Fruit fly (Drosophila melanogaster): ENCODE results near the gene pasha.

Gene pasha

dm6 chr3R:31592256-31592879 is 25.4 kb upstream of the pasha start, which contains the start of gene CG1774 (continued):
- TF ChIP-seq lov (optimal IDR thresholded peaks at IDR 0.05) (no peak), lov (GFP tag; IDR thresholded peaks at IDR 0.05) (no peak), CG11723 (GFP tag; optimal IDR thresholded peaks at IDR 0.05) (peak; percentile 33), CG6791 (GFP tag; IDR thresholded peaks at IDR 0.05; ENCODE audit: partially characterized antibody) (no peak), CG4360 (GFP tag; IDR thresholded peaks at IDR 0.05) (no peak), hbn (GFP tag; IDR thresholded peaks at IDR 0.05; ENCODE audit: partially characterized antibody) (no peak), slbo (GFP tag; IDR thresholded peaks at IDR 0.05) (peak; percentile 91), sens-2 (GFP tag; IDR thresholded peaks at IDR 0.05) (no peak; the same call in 1 of the 2 replicates), ase (GFP tag; IDR thresholded peaks at IDR 0.05) (peak; percentile 43; the same call in 1 of the 3 replicates), CG18262 (tag; optimal IDR thresholded peaks at IDR 0.05) (peak; percentile 66), CG4820 (GFP tag; optimal IDR thresholded peaks at IDR 0.05) (peak; percentile 58), CG30020 (tag; optimal IDR thresholded peaks at IDR 0.05) (no peak), CG11456 (GFP tag; IDR thresholded peaks at IDR 0.05) (peak; percentile 84), Dek (tag; optimal IDR thresholded peaks at IDR 0.05) (peak; percentile 74), D (optimal IDR thresholded peaks at IDR 0.05) (no peak), D (GFP tag; optimal IDR thresholded peaks at IDR 0.05) (peak; percentile 4), CG11696 (GFP tag; IDR thresholded peaks at IDR 0.05) (no peak), Fer3 (tag; optimal IDR thresholded peaks at IDR 0.05) (peak; percentile 88), CG32772 (GFP tag; IDR thresholded peaks at IDR 0.05) (peak; percentile 71; the same call in 1 of the 2 replicates), CG11085 (GFP tag; IDR thresholded peaks at IDR 0.05) (peak; percentile 61; the same call in 1 of the 2 replicates), C15 (GFP tag; IDR thresholded peaks at IDR 0.05) (no peak), ranshi (GFP tag; IDR thresholded peaks at IDR 0.05) (peak; percentile 75), ems (GFP tag; optimal IDR thresholded peaks at IDR 0.05) (peak; percentile 65), CG13775 (GFP tag; optimal IDR thresholded peaks at IDR 0.05) (peak; percentile 75), cad (GFP tag; optimal IDR thresholded peaks at IDR 0.05) (no peak), twi (tag; optimal IDR thresholded peaks at IDR 0.05) (no peak), Hr51 (GFP tag; optimal IDR thresholded peaks at IDR 0.05) (peak; percentile 16 to 73), CG11695 (GFP tag; IDR thresholded peaks at IDR 0.05) (peak; percentile 79), Atf-2 (GFP tag; optimal IDR thresholded peaks at IDR 0.05) (peak; percentile 60), Bgb (GFP tag; IDR thresholded peaks at IDR 0.05; ENCODE audit: partially characterized antibody) (no peak), Hmx (GFP tag; optimal IDR thresholded peaks at IDR 0.05) (peak; percentile 34), CG15479 (GFP tag; optimal IDR thresholded peaks at IDR 0.05) (no peak), CG1529 (GFP tag; optimal IDR thresholded peaks at IDR 0.05) (peak; percentile 37), B-H2 (GFP tag; optimal IDR thresholded peaks at IDR 0.05) (peak; percentile 62), pnt (GFP tag; optimal IDR thresholded peaks at IDR 0.05) (peak; percentile 64), PHDP (tag; optimal IDR thresholded peaks at IDR 0.05) (peak; percentile 86), stc (GFP tag; IDR thresholded peaks at IDR 0.05) (peak; percentile 71), Gug (GFP tag; IDR thresholded peaks at IDR 0.05) (peak; percentile 53; the same call in 3 of the 4 replicates), gt (GFP tag; IDR thresholded peaks at IDR 0.05) (no peak), stwl (tag; optimal IDR thresholded peaks at IDR 0.05) (no peak), D19B (GFP tag; optimal IDR thresholded peaks at IDR 0.05) (peak; percentile 67), CG30431 (GFP tag; optimal IDR thresholded peaks at IDR 0.05) (peak; percentile 43), gsb (GFP tag; IDR thresholded peaks at IDR 0.05) (peak; percentile 69), tup (GFP tag; optimal IDR thresholded peaks at IDR 0.05) (peak; percentile 24), CG1647 (GFP tag; optimal IDR thresholded peaks at IDR 0.05) (peak; percentile 68), en (GFP tag; optimal IDR thresholded peaks at IDR 0.05) (peak; percentile 52), fu2 (GFP tag; optimal IDR thresholded peaks at IDR 0.05) (peak; percentile 77), so (GFP tag; IDR thresholded peaks at IDR 0.05) (peak; percentile 47; the same call in 1 of the 3 replicates), CG10565 (GFP tag; optimal IDR thresholded peaks at IDR 0.05) (no peak), CG5245 (GFP tag; optimal IDR thresholded peaks at IDR 0.05) (peak; percentile 42), Side (GFP tag; optimal IDR thresholded peaks at IDR 0.05) (peak; percentile 74)

Data from whole organism, embryonic.